Fruit fly (Drosophila melanogaster): ENCODE data around the gene RpS10b.

The RpS10b gene

DNA sequence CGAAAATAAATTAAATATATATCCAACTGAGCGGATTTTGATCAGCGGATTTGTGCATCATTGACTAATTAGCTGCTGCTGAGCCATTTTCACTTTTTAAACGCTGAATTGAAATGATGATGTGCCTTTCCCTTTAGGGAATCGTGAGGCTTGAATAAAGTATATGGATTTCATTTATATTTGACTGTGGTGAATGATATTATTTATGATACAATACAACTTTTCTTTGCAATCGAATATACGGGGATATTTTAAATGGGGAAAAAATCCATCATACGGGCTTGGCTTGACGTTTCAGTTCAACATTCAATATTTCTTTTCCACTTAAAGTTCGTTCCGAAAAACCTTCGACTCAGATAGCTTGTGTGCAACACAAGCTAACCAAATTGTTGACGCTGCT is 13.4 kb downstream of the RpS10b start, which contains the start of the genes Shawn and Tyler:
Gene Shawn (plus strand): TSS at position 301 of the 400 bp plus-strand sequence.
Gene Tyler (plus strand): TSS at position 301 of the 400 bp plus-strand sequence.
- TF ChIP-seq psq (optimal IDR thresholded peaks at IDR 0.05) (no peak), insv (optimal IDR thresholded peaks at IDR 0.05) (no peak), ttk (optimal IDR thresholded peaks at IDR 0.05) (no peak), Sin3A (optimal IDR thresholded peaks at IDR 0.05) (no peak), Myc (optimal IDR thresholded peaks at IDR 0.05) (no peak), h (optimal IDR thresholded peaks at IDR 0.05) (no peak)

DNA sequence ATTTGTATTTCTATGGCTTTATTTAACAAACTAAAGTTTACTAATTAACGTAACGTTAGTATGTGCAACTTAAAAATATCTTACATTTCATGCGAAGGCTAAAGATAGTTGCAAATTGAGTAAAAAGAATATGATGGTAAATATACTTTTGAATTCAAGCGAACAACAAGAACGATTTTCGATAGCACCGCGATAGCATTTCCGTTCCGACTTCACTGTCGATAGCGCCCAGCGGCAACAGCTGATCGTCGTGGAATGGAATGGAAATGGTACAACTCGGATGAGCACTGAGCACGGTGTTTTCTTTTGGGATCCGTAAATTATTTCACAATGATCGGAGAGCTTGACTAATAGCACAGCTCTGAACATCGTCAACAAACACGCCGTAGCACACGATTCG is 15.6 kb downstream of the RpS10b start:
- no peak for TF ChIP-seq psq (optimal IDR thresholded peaks at IDR 0.05)
- TF ChIP-seq insv (optimal IDR thresholded peaks at IDR 0.05): no peak

- TF ChIP-seq Sin3A (optimal IDR thresholded peaks at IDR 0.05): no peak
- TF ChIP-seq h (optimal IDR thresholded peaks at IDR 0.05): no peak
- no peak for TF ChIP-seq insv (optimal IDR thresholded peaks at IDR 0.05)
- TF ChIP-seq ttk (optimal IDR thresholded peaks at IDR 0.05): no peak
- no peak for TF ChIP-seq Myc (optimal IDR thresholded peaks at IDR 0.05)
- no peak for TF ChIP-seq psq (optimal IDR thresholded peaks at IDR 0.05)
Observed at dm6 chrX:19615990-19616663, 18.3 kb downstream of the RpS10b start, which contains the start of gene CG14210. Gene CG14210, plus strand, starts transcription at chrX:19616196.

dm6 chrX:19618183-19618740 is 20.4 kb downstream of the RpS10b start, which contains the start of the genes Pstk and Tim9b:
Gene Pstk, minus strand, starts transcription at chrX:19618537.
Gene Tim9b, minus strand, starts transcription at chrX:19618537.
- TF ChIP-seq insv (optimal IDR thresholded peaks at IDR 0.05) (no peak), ttk (optimal IDR thresholded peaks at IDR 0.05) (no peak), Sin3A (optimal IDR thresholded peaks at IDR 0.05) (no peak), psq (optimal IDR thresholded peaks at IDR 0.05) (no peak), Myc (optimal IDR thresholded peaks at IDR 0.05) (no peak), h (optimal IDR thresholded peaks at IDR 0.05) (no peak)

DNA sequence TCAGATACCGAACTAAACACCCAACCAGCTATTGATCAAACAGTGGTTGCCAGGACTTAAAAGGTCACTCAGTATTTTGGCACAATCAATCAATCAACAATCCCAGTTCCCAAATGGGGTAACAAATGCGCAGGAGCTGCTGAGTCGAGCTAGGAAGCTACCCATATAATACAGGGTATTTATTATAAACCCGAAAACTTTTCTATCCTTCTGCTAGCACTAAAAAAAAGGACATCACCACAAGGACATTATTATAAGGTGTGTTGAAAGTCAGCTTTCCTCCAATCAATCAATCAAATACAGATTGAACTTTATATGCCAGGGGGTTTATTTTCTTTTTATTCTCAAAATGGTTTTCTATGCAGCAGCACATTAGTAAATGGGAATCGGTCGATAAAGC is 23.3 kb downstream of the RpS10b start, which contains the start of gene CG14221:
Gene CG14221 (minus strand): TSS at position 101 of the 400 bp plus-strand sequence.
- TF ChIP-seq insv (optimal IDR thresholded peaks at IDR 0.05): no peak
- TF ChIP-seq h (optimal IDR thresholded peaks at IDR 0.05): no peak
- TF ChIP-seq Myc (optimal IDR thresholded peaks at IDR 0.05): no peak
- TF ChIP-seq Sin3A (optimal IDR thresholded peaks at IDR 0.05): no peak
- no peak for TF ChIP-seq psq (optimal IDR thresholded peaks at IDR 0.05)
- no peak for TF ChIP-seq ttk (optimal IDR thresholded peaks at IDR 0.05)

DNA sequence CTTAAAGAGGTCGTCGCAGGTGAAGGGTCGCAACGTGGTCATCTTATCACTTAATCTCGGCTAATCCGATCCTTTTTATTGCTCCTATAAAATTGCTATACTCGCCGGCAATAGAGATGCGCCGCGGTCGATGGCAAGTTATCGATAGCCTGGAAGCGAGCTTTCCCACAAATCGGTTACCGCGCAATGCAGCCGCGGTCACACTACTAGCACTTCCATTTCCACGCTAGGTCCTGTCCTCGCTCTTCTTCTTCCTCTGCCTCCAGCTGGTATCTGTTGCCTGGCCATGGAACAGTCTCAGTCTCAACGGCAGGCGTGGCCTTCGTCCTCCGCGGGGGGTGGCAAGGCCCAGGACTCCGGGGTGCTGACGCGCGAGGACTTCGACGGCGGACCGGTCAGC is 25.1 kb downstream of the RpS10b start, which contains the start of the genes Naa20A and MKP-4:
Gene Naa20A (minus strand): TSS at position 151 of the 400 bp plus-strand sequence.
Gene MKP-4 (plus strand): TSS at position 191 of the 400 bp plus-strand sequence.
- TF ChIP-seq Myc (optimal IDR thresholded peaks at IDR 0.05) (no peak), ttk (optimal IDR thresholded peaks at IDR 0.05) (no peak), Sin3A (optimal IDR thresholded peaks at IDR 0.05) (no peak), insv (optimal IDR thresholded peaks at IDR 0.05) (no peak), psq (optimal IDR thresholded peaks at IDR 0.05) (no peak), h (optimal IDR thresholded peaks at IDR 0.05) (no peak)

dm6 chrX:19625405-19625804 is 27.6 kb downstream of the RpS10b start, which contains the start of gene CG14212:
Gene CG14212, plus strand, starts transcription at chrX:19625705.
- TF ChIP-seq psq (optimal IDR thresholded peaks at IDR 0.05): no peak
- TF ChIP-seq Myc (optimal IDR thresholded peaks at IDR 0.05): no peak
- no peak for TF ChIP-seq h (optimal IDR thresholded peaks at IDR 0.05)
- no peak for TF ChIP-seq insv (optimal IDR thresholded peaks at IDR 0.05)
- TF ChIP-seq ttk (optimal IDR thresholded peaks at IDR 0.05): no peak
- no peak for TF ChIP-seq Sin3A (optimal IDR thresholded peaks at IDR 0.05)

- TF ChIP-seq h (optimal IDR thresholded peaks at IDR 0.05): no peak
- TF ChIP-seq insv (optimal IDR thresholded peaks at IDR 0.05): no peak
- no peak for TF ChIP-seq psq (optimal IDR thresholded peaks at IDR 0.05)
- TF ChIP-seq Myc (optimal IDR thresholded peaks at IDR 0.05): no peak
- no peak for TF ChIP-seq Sin3A (optimal IDR thresholded peaks at IDR 0.05)
- no peak for TF ChIP-seq ttk (optimal IDR thresholded peaks at IDR 0.05)
Observed at dm6 chrX:19631365-19631832, 33.6 kb downstream of the RpS10b start.

dm6 chrX:19637002-19637420 is 39.2 kb downstream of the RpS10b start:
- TF ChIP-seq insv (optimal IDR thresholded peaks at IDR 0.05): no peak
- no peak for TF ChIP-seq Myc (optimal IDR thresholded peaks at IDR 0.05)
- no peak for TF ChIP-seq h (optimal IDR thresholded peaks at IDR 0.05)
- no peak for TF ChIP-seq ttk (optimal IDR thresholded peaks at IDR 0.05)
- TF ChIP-seq Sin3A (optimal IDR thresholded peaks at IDR 0.05): no peak

- no peak for TF ChIP-seq ttk (optimal IDR thresholded peaks at IDR 0.05)
- no peak for TF ChIP-seq Myc (optimal IDR thresholded peaks at IDR 0.05)
- TF ChIP-seq h (optimal IDR thresholded peaks at IDR 0.05): no peak
- no peak for TF ChIP-seq Sin3A (optimal IDR thresholded peaks at IDR 0.05)
- TF ChIP-seq insv (optimal IDR thresholded peaks at IDR 0.05): no peak
- no peak for TF ChIP-seq psq (optimal IDR thresholded peaks at IDR 0.05)
Observed at dm6 chrX:19637434-19638327, 39.9 kb downstream of the RpS10b start.

- TF ChIP-seq Sin3A (optimal IDR thresholded peaks at IDR 0.05): no peak
- no peak for TF ChIP-seq h (optimal IDR thresholded peaks at IDR 0.05)
Observed at dm6 chrX:19638328-19638940, 40.6 kb downstream of the RpS10b start, which contains the start of gene Rcd-1. Gene Rcd-1, plus strand, starts transcription at chrX:19638767.

Measured in Kc167 (cell line).